Worm (Caenorhabditis elegans) whole organism, L1 larva: Measurements from ENCODE around the gene rps-2.

Experiments
- C04F5.9 ChIP-seq: sonication (generic microtip); optimal IDR thresholded peaks from 2 replicates; lab custom pipeline; 2016; ENCODE audit warnings: missing genetic modification characterization, missing compliant biosample characterization
- F16B12.6 ChIP-seq: fragments of 150-350 bp; optimal IDR thresholded peaks from 2 replicates; lab custom pipeline; 2014; ENCODE audit warnings: missing biosample characterization, missing genetic modification characterization
- Y116A8C.19 ChIP-seq: sonication (generic microtip); optimal IDR thresholded peaks from 2 replicates; lab custom pipeline; 2016; ENCODE audit warnings: missing compliant biosample characterization, missing genetic modification characterization, borderline replicate concordance
- aha-1 ChIP-seq: fragments of 150-350 bp; optimal IDR thresholded peaks from 2 replicates; lab custom pipeline; 2014; ENCODE audit warnings: missing biosample characterization, missing genetic modification characterization
- ama-1 ChIP-seq: fragments of 150-350 bp; optimal IDR thresholded peaks from 2 replicates; lab custom pipeline; 2014
- blmp-1 ChIP-seq: fragments of 150-350 bp; optimal IDR thresholded peaks from 2 replicates; lab custom pipeline; 2014; ENCODE audit warnings: missing biosample characterization, missing genetic modification characterization
- ces-1 ChIP-seq: fragments of 150-350 bp; optimal IDR thresholded peaks from 2 replicates; lab custom pipeline; 2014; ENCODE audit warnings: missing biosample characterization, missing genetic modification reagents, missing genetic modification characterization
- dpl-1 ChIP-seq, 3 experiments: fragments of 150-350 bp in 2 of 3; sonication (generic microtip) in 1 of 3; optimal IDR thresholded peaks; 2 replicates each; lab custom pipeline; 2014 to 2017; ENCODE audit warnings: missing biosample characterization in 3 of 3, missing genetic modification characterization in 3 of 3, missing genetic modification reagents in 3 of 3
- dsc-1 ChIP-seq: sonication (generic microtip); optimal IDR thresholded peaks from 2 replicates; lab custom pipeline; 2016; ENCODE audit warnings: mild to moderate bottlenecking, missing genetic modification characterization, missing compliant biosample characterization
- efl-1 ChIP-seq, 4 experiments: fragments of 150-350 bp; optimal IDR thresholded peaks in 3 of 4; peaks in 1 of 4; 1 replicate in 1 of 4; 2 replicates in 3 of 4; lab custom pipeline; 2014; ENCODE audit warnings: missing biosample characterization in 2 of 4, missing genetic modification characterization in 2 of 4, missing genetic modification reagents in 2 of 4
- egl-13 ChIP-seq: sonication (generic microtip); optimal IDR thresholded peaks from 2 replicates; lab custom pipeline; 2016; ENCODE audit warnings: missing genotype, missing genetic modification reagents, missing genetic modification characterization, missing compliant biosample characterization
- elt-3 ChIP-seq, 6 experiments: fragments of 150-350 bp in 1 of 6; sonication (generic microtip); optimal IDR thresholded peaks; 2 replicates each; lab custom pipeline; 2017 to 2018; ENCODE audit warnings: missing biosample characterization in 6 of 6, missing genetic modification characterization in 6 of 6, inconsistent platforms in 1 of 6
- ets-5 ChIP-seq: fragments of 200-800 bp; sonication (Bioruptor generic); IDR thresholded peaks from 2 replicates; pipeline ENCODE4 v1.3.6; 2022; ENCODE audit warnings: missing genetic modification characterization, missing compliant biosample characterization
- fkh-10 ChIP-seq: sonication (generic microtip); optimal IDR thresholded peaks from 2 replicates; lab custom pipeline; 2017; ENCODE audit warnings: missing biosample characterization, missing genetic modification reagents, missing genetic modification characterization
- hlh-4 ChIP-seq: sonication (generic microtip); optimal IDR thresholded peaks from 2 replicates; lab custom pipeline; 2016; ENCODE audit warnings: mild to moderate bottlenecking, missing genetic modification characterization, missing compliant biosample characterization
- irx-1 ChIP-seq: sonication (generic microtip); optimal IDR thresholded peaks from 2 replicates; lab custom pipeline; 2016; ENCODE audit warnings: missing genetic modification characterization, missing compliant biosample characterization
- jun-1 ChIP-seq: fragments of 150-350 bp; optimal IDR thresholded peaks from 2 replicates; lab custom pipeline; 2014; ENCODE audit warnings: missing biosample characterization, missing genetic modification reagents, missing genetic modification characterization
- lin-13 ChIP-seq: fragments of 150-350 bp; optimal IDR thresholded peaks from 2 replicates; lab custom pipeline; 2014; ENCODE audit warnings: missing biosample characterization, missing genetic modification reagents, missing genetic modification characterization
- lin-14 ChIP-seq: fragments of 200-800 bp; sonication (Bioruptor generic); optimal IDR thresholded peaks from 2 replicates; lab custom pipeline; 2018; ENCODE audit warnings: mild to moderate bottlenecking, missing genetic modification characterization, moderate library complexity, missing compliant biosample characterization
- lin-15B ChIP-seq: fragments of 150-350 bp; sonication (generic microtip); optimal IDR thresholded peaks from 3 replicates; lab custom pipeline; 2014; ENCODE audit warnings: missing biosample characterization, missing genetic modification characterization
- lin-35 ChIP-seq, 2 experiments: fragments of 150-350 bp; optimal IDR thresholded peaks; 2 replicates each; lab custom pipeline; 2014; ENCODE audit warnings: missing biosample characterization in 2 of 2, missing genetic modification characterization in 2 of 2, missing genetic modification reagents in 2 of 2
- lin-39 ChIP-seq: fragments of 150-350 bp; optimal IDR thresholded peaks from 2 replicates; lab custom pipeline; 2014; ENCODE audit warnings: missing biosample characterization, missing genetic modification reagents, missing genetic modification characterization
- lir-3 ChIP-seq: sonication (generic microtip); optimal IDR thresholded peaks from 2 replicates; lab custom pipeline; 2016; ENCODE audit warnings: mild to moderate bottlenecking, missing genetic modification characterization, moderate library complexity, missing compliant biosample characterization; ENCODE audit not compliant: poor library complexity
- lsy-2 ChIP-seq, 2 experiments: fragments of 150-350 bp; optimal IDR thresholded peaks; 2 replicates each; lab custom pipeline; 2014; ENCODE audit warnings: missing biosample characterization in 2 of 2, missing genetic modification characterization in 2 of 2
- mab-9 ChIP-seq: fragments of 200-800 bp; sonication (Bioruptor generic); IDR thresholded peaks from 2 replicates; pipeline ENCODE4 v1.3.6; 2022; ENCODE audit warnings: missing genetic modification reagents, missing genetic modification characterization, missing compliant biosample characterization
- mdl-1 ChIP-seq, 2 experiments: fragments of 150-350 bp; optimal IDR thresholded peaks; 2 replicates each; lab custom pipeline; 2014 to 2017; ENCODE audit warnings: missing biosample characterization in 2 of 2, missing genetic modification characterization in 2 of 2, inconsistent platforms in 1 of 2
- nhr-19 ChIP-seq: fragments of 200-800 bp; sonication (Bioruptor generic); conservative IDR thresholded peaks from 2 replicates; pipeline ENCODE4 v1.3.6; 2022; ENCODE audit warnings: missing genetic modification characterization, missing compliant biosample characterization
- nhr-20 ChIP-seq: sonication (generic microtip); optimal IDR thresholded peaks from 2 replicates; lab custom pipeline; 2016; ENCODE audit warnings: mild to moderate bottlenecking, missing genetic modification characterization, missing compliant biosample characterization
- nhr-71 ChIP-seq: sonication (generic microtip); optimal IDR thresholded peaks from 2 replicates; lab custom pipeline; 2016; ENCODE audit warnings: mild to moderate bottlenecking, missing genetic modification characterization, moderate library complexity, missing compliant biosample characterization
- nhr-84 ChIP-seq: sonication (generic microtip); optimal IDR thresholded peaks from 2 replicates; lab custom pipeline; 2017; ENCODE audit warnings: missing biosample characterization, missing genetic modification characterization
- nhr-85 ChIP-seq: sonication (generic microtip); peaks from one replicate; lab custom pipeline; 2016; ENCODE audit warnings: missing genetic modification characterization, inconsistent platforms, missing compliant biosample characterization
- nhr-90 ChIP-seq: sonication (generic microtip); optimal IDR thresholded peaks from 2 replicates; lab custom pipeline; 2016; ENCODE audit warnings: mild to moderate bottlenecking, missing genetic modification characterization, missing compliant biosample characterization; ENCODE audit not compliant: poor library complexity
- pag-3 ChIP-seq: sonication (generic microtip); optimal IDR thresholded peaks from 2 replicates; lab custom pipeline; 2017; ENCODE audit warnings: missing genetic modification characterization, mild to moderate bottlenecking, missing compliant biosample characterization, antibody characterized with exemption, borderline replicate concordance; ENCODE audit not compliant: insufficient read depth
- pqm-1 ChIP-seq: sonication (generic microtip); optimal IDR thresholded peaks from 3 replicates; lab custom pipeline; 2017; ENCODE audit warnings: missing biosample characterization, missing genetic modification characterization
- rnt-1 ChIP-seq: sonication (generic microtip); optimal IDR thresholded peaks from 2 replicates; lab custom pipeline; 2016; ENCODE audit warnings: mild to moderate bottlenecking, missing genetic modification characterization, moderate library complexity, missing compliant biosample characterization
- snpc-4 ChIP-seq: fragments of 150-350 bp; optimal IDR thresholded peaks from 2 replicates; lab custom pipeline; 2014; ENCODE audit warnings: missing biosample characterization, missing genetic modification characterization
- snu-23 ChIP-seq: sonication (generic microtip); optimal IDR thresholded peaks from 2 replicates; lab custom pipeline; 2016; ENCODE audit warnings: missing genetic modification characterization, missing compliant biosample characterization
- sox-4 ChIP-seq: sonication (generic microtip); optimal IDR thresholded peaks from 2 replicates; lab custom pipeline; 2016; ENCODE audit warnings: missing genetic modification characterization, missing compliant biosample characterization
- swsn-7 ChIP-seq: sonication (generic microtip); optimal IDR thresholded peaks from 2 replicates; lab custom pipeline; 2016; ENCODE audit warnings: missing genetic modification characterization, missing compliant biosample characterization
- tlp-1 ChIP-seq: fragments of 150-350 bp; optimal IDR thresholded peaks from 2 replicates; lab custom pipeline; 2014; ENCODE audit warnings: missing biosample characterization, missing genetic modification characterization
- xbp-1 ChIP-seq: sonication (generic microtip); optimal IDR thresholded peaks from 2 replicates; lab custom pipeline; 2016; ENCODE audit warnings: missing genetic modification characterization, missing compliant biosample characterization
- zag-1 ChIP-seq: fragments of 150-350 bp; optimal IDR thresholded peaks from 2 replicates; lab custom pipeline; 2014; ENCODE audit warnings: missing biosample characterization, missing genetic modification characterization
- zip-4 ChIP-seq: fragments of 200-800 bp; sonication (Bioruptor generic); optimal IDR thresholded peaks from 2 replicates; lab custom pipeline; 2018; ENCODE audit warnings: mild to moderate bottlenecking, missing genetic modification characterization, moderate library complexity, missing compliant biosample characterization

rps-2 gene

DNA sequence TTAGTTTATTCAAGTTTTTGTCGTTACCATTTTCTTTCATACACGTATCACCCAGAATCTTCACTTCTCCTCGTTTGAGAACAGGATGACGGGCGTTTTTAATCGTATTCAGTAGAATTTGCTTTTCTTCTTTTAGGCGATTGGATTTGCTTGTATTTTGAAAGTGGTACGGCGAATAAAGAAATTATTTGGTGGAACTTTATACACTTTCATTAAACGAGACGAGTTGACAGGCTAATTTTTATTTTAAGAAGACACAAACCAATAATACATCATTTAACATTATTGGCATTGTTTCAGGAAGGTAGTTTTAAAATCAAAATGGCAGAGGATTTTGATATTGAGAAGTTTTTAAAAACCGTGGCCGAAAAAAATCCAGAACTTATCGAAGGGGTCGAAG is 11.2 kb downstream of the rps-2 start, which contains the start of gene C49H3.4:
C49H3.4 (plus strand) TSS at position 301 of the 400 bp plus-strand sequence.
- TF ChIP-seq efl-1 (optimal IDR thresholded peaks at IDR 0.05; lab: Kevin White, UChicago) = no peak
- TF ChIP-seq efl-1 (GFP tag; optimal IDR thresholded peaks at IDR 0.05 in 1 of 2; lab: Kevin White, UChicago) = peak in 1 of 2 experiments; percentile 71
- TF ChIP-seq irx-1 (tag; lab: Kevin White, UChicago) = no peak

DNA sequence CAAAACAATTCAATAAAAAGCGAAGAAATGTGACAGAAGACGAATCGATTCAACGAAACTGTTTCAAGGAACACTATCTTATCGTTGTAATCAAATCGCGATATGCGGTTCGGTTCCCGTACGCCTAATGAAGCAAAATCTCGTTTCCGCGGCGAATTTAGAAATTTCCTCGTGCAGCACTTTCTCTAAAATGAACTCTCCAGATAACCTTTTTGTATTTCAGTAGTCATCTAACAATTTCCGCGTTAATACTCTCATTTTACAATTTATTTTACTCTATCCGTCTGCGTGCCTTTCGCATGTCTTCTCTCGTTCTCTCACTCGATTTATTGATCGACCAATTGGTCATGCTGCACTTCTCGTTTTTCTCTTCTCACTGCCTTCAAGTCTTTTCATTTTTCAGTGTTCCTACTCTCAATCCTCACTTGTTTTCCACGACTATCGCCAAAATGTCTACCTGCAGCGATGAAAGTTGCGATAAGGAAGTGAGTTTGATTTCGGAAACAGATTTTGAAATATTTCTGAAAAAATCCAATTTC is 15.9 kb downstream of the rps-2 start, which contains the start of the genes npp-27 and ntl-4:
npp-27 (minus strand) TSS at position 51 of the 539 bp plus-strand sequence.
ntl-4 (plus strand) TSS at position 379 of the 539 bp plus-strand sequence.
- no peak for TF ChIP-seq zip-4 (GFP tag; lab: Kevin White, UChicago)
- TF ChIP-seq ces-1 (GFP tag; lab: Kevin White, UChicago) = no peak
- TF ChIP-seq swsn-7 (tag; lab: Kevin White, UChicago) = peak; percentile 37
- TF ChIP-seq F16B12.6 = peak; percentile 13
- TF ChIP-seq lin-15B = no peak
- TF ChIP-seq mab-9 (GFP tag; lab: Robert Waterston, UW) = no peak
- peak; percentile 25 to 37 for TF ChIP-seq efl-1 (optimal IDR thresholded peaks at IDR 0.05; lab: Kevin White, UChicago)
- peak; percentile 29 to 80 for TF ChIP-seq efl-1 (GFP tag; optimal IDR thresholded peaks at IDR 0.05 in 1 of 2; lab: Kevin White, UChicago)
- no peak for TF ChIP-seq xbp-1 (tag; lab: Kevin White, UChicago)
- no peak for TF ChIP-seq Y116A8C.19 (tag; lab: Kevin White, UChicago)
- TF ChIP-seq aha-1 (tag; lab: Kevin White, UChicago) = no peak
- TF ChIP-seq ama-1 (lab: Kevin White, UChicago) = peak; percentile 57
- no peak for TF ChIP-seq mdl-1 (tag; optimal IDR thresholded peaks at IDR 0.05; lab: Kevin White, UChicago)
- peak; percentile 41 for TF ChIP-seq nhr-20 (tag; lab: Kevin White, UChicago)
- TF ChIP-seq C04F5.9 (tag; lab: Kevin White, UChicago) = no peak
- no peak for TF ChIP-seq zag-1
- TF ChIP-seq lsy-2 (tag; optimal IDR thresholded peaks at IDR 0.05; lab: Kevin White, UChicago) = peak; percentile 10 to 66
- no peak for TF ChIP-seq hlh-4 (tag; lab: Kevin White, UChicago)
- peak in 1 of 3 experiments; percentile 23 for TF ChIP-seq dpl-1 (GFP tag; optimal IDR thresholded peaks at IDR 0.05; lab: Kevin White, UChicago)
- TF ChIP-seq sox-4 (tag; lab: Kevin White, UChicago) = no peak
- TF ChIP-seq snpc-4 (tag; lab: Kevin White, UChicago) = no peak
- TF ChIP-seq lin-39 = no peak
- peak; percentile 18 for TF ChIP-seq blmp-1 (tag; lab: Kevin White, UChicago)
- TF ChIP-seq egl-13 = no peak
- TF ChIP-seq nhr-71 (tag; lab: Kevin White, UChicago) = peak; percentile 53
- TF ChIP-seq dsc-1 (tag; lab: Kevin White, UChicago) = peak; percentile 32
- peak; percentile 2 for TF ChIP-seq rnt-1 (tag; lab: Kevin White, UChicago)
- no peak for TF ChIP-seq nhr-84
- TF ChIP-seq ets-5 (GFP tag; lab: Robert Waterston, UW) = no peak
- TF ChIP-seq pqm-1 = no peak
- no peak for TF ChIP-seq nhr-90 (tag; lab: Kevin White, UChicago)
- TF ChIP-seq tlp-1 = no peak
- no peak for TF ChIP-seq fkh-10 (GFP tag; lab: Kevin White, UChicago)
- peak; percentile 33 for TF ChIP-seq snu-23 (GFP tag; lab: Kevin White, UChicago)
- TF ChIP-seq lin-35 (GFP tag; optimal IDR thresholded peaks at IDR 0.05; lab: Kevin White, UChicago) = peak; percentile 21 to 51
- peak; percentile 24 for TF ChIP-seq lin-14
- TF ChIP-seq nhr-19 = peak; percentile 28; the same call in 1 of the 2 replicates
- no peak for TF ChIP-seq pag-3
- no peak for TF ChIP-seq elt-3 (tag; optimal IDR thresholded peaks at IDR 0.05; lab: Kevin White, UChicago)
- no peak for TF ChIP-seq lin-13 (GFP tag; lab: Kevin White, UChicago)
- TF ChIP-seq lir-3 (tag; lab: Kevin White, UChicago) = no peak
- peak; percentile 18 for TF ChIP-seq nhr-85
- no peak for TF ChIP-seq jun-1
